Worm (Caenorhabditis elegans): ENCODE data around the gene T05A12.3.

T05A12.3 gene

DNA sequence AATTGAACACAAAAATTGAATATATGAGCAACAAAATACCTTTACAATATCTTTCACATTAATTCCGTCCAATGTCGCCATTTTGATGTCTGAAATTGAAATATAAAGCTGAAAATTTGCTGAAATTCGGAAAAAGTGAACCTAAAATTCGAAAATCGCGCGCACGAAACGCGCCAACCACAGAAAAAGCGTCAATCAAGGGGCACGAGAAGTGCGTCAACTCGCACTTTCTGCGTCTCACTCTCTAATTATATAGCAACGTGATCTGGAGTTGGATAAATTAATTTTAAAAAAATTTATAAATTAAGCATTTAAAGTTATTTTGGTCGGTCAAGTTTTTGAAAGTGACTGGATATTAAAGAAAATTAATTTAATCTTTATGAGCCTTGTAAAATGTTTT lies 31.9 kb upstream of the T05A12.3 start, which contains the start of gene ruvb-2 (continued):
- TF ChIP-seq skn-1 (tag; optimal IDR thresholded peaks at IDR 0.05): no peak
- TF ChIP-seq nhr-67 (tag; optimal IDR thresholded peaks at IDR 0.05): no peak
- no peak for TF ChIP-seq nhr-28 (tag; optimal IDR thresholded peaks at IDR 0.05)

DNA sequence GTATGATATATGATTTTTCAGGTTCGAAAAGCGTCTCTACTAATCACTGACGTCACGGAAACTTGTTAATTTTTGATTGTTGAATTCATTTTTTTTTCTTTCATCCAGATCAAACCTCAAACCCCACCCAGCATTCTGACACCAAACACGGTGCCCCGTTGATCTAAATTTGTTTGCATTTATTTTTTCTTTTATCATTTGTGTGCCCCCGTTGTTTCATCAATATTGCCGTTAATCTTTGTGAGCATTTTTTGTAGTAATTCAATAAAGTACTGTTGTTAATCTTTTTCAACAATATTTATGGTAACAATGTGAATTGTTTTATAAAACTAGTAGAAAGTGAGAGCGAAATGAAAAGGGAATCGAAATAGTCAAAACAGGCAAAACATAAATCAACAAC lies 29.4 kb upstream of the T05A12.3 start:
- TF ChIP-seq ama-1 (optimal IDR thresholded peaks at IDR 0.05) (no peak), sea-2 (GFP tag; optimal IDR thresholded peaks at IDR 0.05) (no peak), daf-12 (tag; optimal IDR thresholded peaks at IDR 0.05) (no peak), aly-2 (tag; optimal IDR thresholded peaks at IDR 0.05) (no peak), nhr-25 (tag; optimal IDR thresholded peaks at IDR 0.05) (no peak), jun-1 (tag; optimal IDR thresholded peaks at IDR 0.05) (no peak), ztf-4 (tag; optimal IDR thresholded peaks at IDR 0.05) (no peak), egl-5 (tag; optimal IDR thresholded peaks at IDR 0.05) (no peak), pqm-1 (tag; optimal IDR thresholded peaks at IDR 0.05) (no peak), elt-3 (tag; optimal IDR thresholded peaks at IDR 0.05) (no peak), hmg-11 (tag; optimal IDR thresholded peaks at IDR 0.05) (no peak), ceh-9 (tag; optimal IDR thresholded peaks at IDR 0.05) (no peak), nhr-12 (tag; optimal IDR thresholded peaks at IDR 0.05) (no peak), ZK546.5 (tag; optimal IDR thresholded peaks at IDR 0.05) (no peak), ceh-82 (tag; optimal IDR thresholded peaks at IDR 0.05) (no peak), elt-2 (tag; optimal IDR thresholded peaks at IDR 0.05) (no peak), unc-39 (tag; optimal IDR thresholded peaks at IDR 0.05) (no peak), nhr-11 (tag; optimal IDR thresholded peaks at IDR 0.05) (no peak)

DNA sequence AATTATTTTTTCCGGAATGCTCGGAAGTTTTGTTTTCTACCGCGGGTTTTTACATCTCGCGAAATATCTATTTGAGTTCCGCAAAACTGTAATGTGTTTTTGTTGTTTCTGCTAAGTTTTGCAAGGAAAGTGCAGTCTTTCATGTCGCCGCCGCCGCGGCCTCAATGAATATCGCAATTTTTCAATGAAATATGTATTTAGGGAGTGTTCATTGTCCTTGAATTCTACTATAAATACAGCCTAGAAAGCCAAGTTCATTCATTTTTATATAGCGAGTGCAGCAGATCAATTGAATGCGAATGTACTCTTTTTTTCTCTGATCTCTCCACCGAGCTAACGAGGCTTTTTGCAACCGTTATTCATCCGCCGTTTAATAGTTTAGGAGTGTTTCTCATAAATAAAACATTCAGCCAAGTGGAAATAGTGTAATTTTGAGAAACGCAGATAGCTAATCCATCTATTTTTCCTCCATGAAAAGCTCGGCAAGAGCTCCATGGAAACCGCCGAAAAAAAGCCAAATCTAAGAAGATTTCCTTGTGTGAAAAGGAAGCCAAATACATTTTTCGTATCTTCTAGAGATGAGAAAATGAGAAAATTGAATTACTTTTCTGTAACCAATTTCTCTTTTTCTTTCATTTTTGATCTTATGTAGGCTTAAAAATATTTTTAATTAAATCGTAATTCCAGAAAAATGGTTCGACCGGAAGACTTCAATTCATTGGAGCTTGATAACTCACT lies 25.6 kb upstream of the T05A12.3 start, which contains the start of gene T22D1.3:
T22D1.3 (plus strand) TSS at position 688 of the 738 bp plus-strand sequence.
- TF ChIP-seq nhr-23 (tag; optimal IDR thresholded peaks at IDR 0.05): peak; percentile 8
- no peak for TF ChIP-seq elt-1 (tag; optimal IDR thresholded peaks at IDR 0.05)

DNA sequence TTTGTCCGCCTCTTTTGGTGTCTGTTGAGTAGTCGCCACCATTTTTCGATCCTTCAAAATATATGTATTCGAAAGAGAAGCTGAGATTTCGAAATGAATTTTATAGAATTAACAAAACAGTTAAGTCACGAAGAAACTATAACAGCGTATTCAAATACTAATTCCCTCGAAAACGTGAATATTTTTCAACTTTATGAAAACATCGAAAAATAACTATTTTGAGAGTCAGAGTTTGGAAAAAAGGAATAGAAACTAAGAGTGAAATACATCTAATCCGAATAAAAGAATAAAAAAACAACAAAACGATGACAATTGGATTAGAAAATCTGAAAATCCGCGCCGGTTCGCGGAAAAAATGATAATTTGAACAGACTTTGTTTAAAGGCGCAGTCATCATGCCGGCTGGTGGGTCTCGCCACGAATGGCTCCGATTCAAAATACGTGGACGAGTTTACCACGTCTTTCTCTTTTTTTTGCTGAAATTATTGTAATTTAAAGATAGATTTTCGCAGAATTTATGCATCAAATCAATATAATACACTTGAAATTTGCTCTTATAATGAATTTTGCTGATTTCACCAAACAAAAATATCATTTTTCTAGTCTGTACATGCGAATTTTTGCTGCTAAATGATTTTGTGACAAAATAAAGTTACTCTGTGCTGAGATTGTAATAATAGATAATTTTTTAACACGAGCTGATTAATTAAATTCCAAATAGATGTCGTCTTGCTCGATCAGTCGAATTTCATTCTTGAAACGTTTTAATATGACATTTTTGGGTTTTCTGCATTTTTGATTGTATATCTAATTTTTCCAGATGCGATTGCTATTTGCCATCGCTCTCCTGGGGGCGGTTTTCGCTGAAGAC lies 22.6 kb upstream of the T05A12.3 start, which contains the start of the genes rpn-1 and ribo-1:
rpn-1 (minus strand) TSS at position 51 of the 871 bp plus-strand sequence.
ribo-1 (plus strand) TSS at position 821 of the 871 bp plus-strand sequence.
- TF ChIP-seq ceh-82 (tag; optimal IDR thresholded peaks at IDR 0.05) (no peak), nhr-67 (tag; optimal IDR thresholded peaks at IDR 0.05) (no peak), aly-2 (tag; optimal IDR thresholded peaks at IDR 0.05) (no peak), fos-1 (tag; optimal IDR thresholded peaks at IDR 0.05) (no peak), fkh-2 (tag; optimal IDR thresholded peaks at IDR 0.05) (no peak), daf-12 (tag; optimal IDR thresholded peaks at IDR 0.05) (no peak), lin-39 (tag; optimal IDR thresholded peaks at IDR 0.05) (peak; percentile 65), eor-1 (tag; optimal IDR thresholded peaks at IDR 0.05) (no peak), elt-1 (tag; optimal IDR thresholded peaks at IDR 0.05) (no peak), unc-62 (GFP tag; optimal IDR thresholded peaks at IDR 0.05) (no peak), tbx-2 (tag; optimal IDR thresholded peaks at IDR 0.05) (no peak), ztf-11 (tag; optimal IDR thresholded peaks at IDR 0.05) (no peak), nhr-76 (tag; optimal IDR thresholded peaks at IDR 0.05) (no peak), lin-15B (tag; optimal IDR thresholded peaks at IDR 0.05) (peak; percentile 55), lsy-12 (tag; optimal IDR thresholded peaks at IDR 0.05) (no peak), ceh-16 (tag; optimal IDR thresholded peaks at IDR 0.05) (no peak), jun-1 (tag; optimal IDR thresholded peaks at IDR 0.05) (no peak), skn-1 (tag; optimal IDR thresholded peaks at IDR 0.05) (peak; percentile 99), sea-2 (GFP tag; optimal IDR thresholded peaks at IDR 0.05) (no peak), fkh-10 (GFP tag; optimal IDR thresholded peaks at IDR 0.05) (no peak), nhr-77 (tag; optimal IDR thresholded peaks at IDR 0.05) (no peak), nhr-237 (tag; optimal IDR thresholded peaks at IDR 0.05) (no peak), unc-39 (tag; optimal IDR thresholded peaks at IDR 0.05) (no peak), pha-4 (tag; optimal IDR thresholded peaks at IDR 0.05) (peak; percentile 55), nhr-28 (tag; optimal IDR thresholded peaks at IDR 0.05) (no peak), ZK546.5 (tag; optimal IDR thresholded peaks at IDR 0.05) (no peak), nhr-12 (tag; optimal IDR thresholded peaks at IDR 0.05) (no peak), ama-1 (optimal IDR thresholded peaks at IDR 0.05) (peak; percentile 2), elt-2 (tag; optimal IDR thresholded peaks at IDR 0.05) (peak; percentile 15), egl-27 (tag; optimal IDR thresholded peaks at IDR 0.05) (no peak), nhr-23 (tag; optimal IDR thresholded peaks at IDR 0.05) (no peak), elt-3 (tag; optimal IDR thresholded peaks at IDR 0.05) (no peak), hmg-11 (tag; optimal IDR thresholded peaks at IDR 0.05) (peak; percentile 53), mml-1 (tag; optimal IDR thresholded peaks at IDR 0.05) (no peak), pqm-1 (tag; optimal IDR thresholded peaks at IDR 0.05) (no peak), ceh-28 (tag; optimal IDR thresholded peaks at IDR 0.05) (no peak), zag-1 (tag; optimal IDR thresholded peaks at IDR 0.05) (no peak), nhr-43 (tag; optimal IDR thresholded peaks at IDR 0.05; ENCODE audit: poor library complexity, severe bottlenecking) (no peak), egl-5 (tag; optimal IDR thresholded peaks at IDR 0.05) (peak; percentile 39)

All from whole organism, L3 larva.